Comparison of ENCODE assay signal across 1 fruit fly cellular context in the genomic region with DNA sequence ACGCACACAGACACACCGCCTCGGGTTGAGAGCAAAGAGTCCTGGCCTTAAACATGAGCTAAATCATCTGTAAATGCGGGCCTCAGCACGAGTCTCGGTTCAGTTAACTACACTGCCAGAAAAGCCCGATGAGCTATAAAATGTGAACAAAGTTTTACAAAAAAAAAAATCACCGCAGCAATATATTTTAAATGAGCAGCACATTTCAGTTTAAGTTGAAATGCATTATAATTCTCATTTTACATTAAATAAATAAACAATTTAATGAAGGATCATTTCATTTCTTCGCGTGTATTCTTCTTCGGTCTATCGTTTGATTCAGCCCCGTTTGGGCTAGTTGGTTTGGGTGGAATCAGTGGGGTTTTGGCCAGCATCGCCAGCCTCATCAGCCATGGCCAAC.
TF ChIP-seq lines count a peak whose summit lies in the region.

No protein-coding gene starts in this region.

TF ChIP-seq in whole organism, embryonic, 481 proteins besides CTCF, POLR2A, EP300 and RAD21 (continued from another document):
- TF ChIP-seq CG1832 (GFP tag; optimal IDR thresholded peaks at IDR 0.05; lab: Kevin White, UChicago) (no peak), emc (GFP tag; optimal IDR thresholded peaks at IDR 0.05; lab: Kevin White, UChicago) (no peak), nom (GFP tag; optimal IDR thresholded peaks at IDR 0.05; lab: Kevin White, UChicago) (no peak), Oli (tag; optimal IDR thresholded peaks at IDR 0.05; lab: Kevin White, UChicago) (peak; percentile 14), chif (GFP tag; optimal IDR thresholded peaks at IDR 0.05; lab: Kevin White, UChicago) (peak in 1 of 2 experiments; percentile 50), tio (GFP tag; optimal IDR thresholded peaks at IDR 0.05; lab: Kevin White, UChicago) (peak; percentile 15), org-1 (GFP tag; optimal IDR thresholded peaks at IDR 0.05; lab: Kevin White, UChicago) (no peak), Six4 (GFP tag; optimal IDR thresholded peaks at IDR 0.05; lab: Kevin White, UChicago) (no peak), Bteb2 (GFP tag; optimal IDR thresholded peaks at IDR 0.05; lab: Kevin White, UChicago) (no peak), tna (GFP tag; IDR thresholded peaks at IDR 0.05; lab: Robert Waterston, UW; ENCODE audit: partially characterized antibody) (no peak), CG7271 (tag; optimal IDR thresholded peaks at IDR 0.05; lab: Kevin White, UChicago) (no peak), sens (GFP tag; lab: Kevin White, UChicago) (peak; percentile 73), CG12219 (GFP tag; optimal IDR thresholded peaks at IDR 0.05; lab: Kevin White, UChicago) (no peak), CG11247 (GFP tag; IDR thresholded peaks at IDR 0.05; lab: Robert Waterston, UW) (no peak), CG12942 (GFP tag; optimal IDR thresholded peaks at IDR 0.05; lab: Kevin White, UChicago) (no peak), CG17829 (tag; optimal IDR thresholded peaks at IDR 0.05; lab: Kevin White, UChicago) (no peak), Rx (GFP tag; IDR thresholded peaks at IDR 0.05; lab: Robert Waterston, UW) (no peak), sc (optimal IDR thresholded peaks at IDR 0.05; lab: Kevin White, UChicago) (no peak), sc (GFP tag; optimal IDR thresholded peaks at IDR 0.05; lab: Kevin White, UChicago) (no peak), sob (GFP tag; IDR thresholded peaks at IDR 0.05; lab: Robert Waterston, UW) (no peak), chm (GFP tag; IDR thresholded peaks at IDR 0.05; lab: Robert Waterston, UW) (no peak), CG3163 (GFP tag; optimal IDR thresholded peaks at IDR 0.05; lab: Kevin White, UChicago) (no peak), jigr1 (GFP tag; IDR thresholded peaks at IDR 0.05; lab: Robert Waterston, UW) (no peak), CG13775 (GFP tag; optimal IDR thresholded peaks at IDR 0.05; lab: Kevin White, UChicago) (peak; percentile 11), nmo (GFP tag; optimal IDR thresholded peaks at IDR 0.05; lab: Kevin White, UChicago) (peak; percentile 28), Side (GFP tag; optimal IDR thresholded peaks at IDR 0.05; lab: Kevin White, UChicago) (no peak), CoRest (tag; optimal IDR thresholded peaks at IDR 0.05; lab: Kevin White, UChicago) (peak; percentile 23), CG15696 (tag; optimal IDR thresholded peaks at IDR 0.05; lab: Kevin White, UChicago) (peak; percentile 26), CG9727 (GFP tag; optimal IDR thresholded peaks at IDR 0.05; lab: Kevin White, UChicago) (peak; percentile 60), slbo (GFP tag; IDR thresholded peaks at IDR 0.05; lab: Robert Waterston, UW) (no peak), CG2678 (tag; optimal IDR thresholded peaks at IDR 0.05; lab: Kevin White, UChicago) (peak; percentile 35), CG7556 (GFP tag; optimal IDR thresholded peaks at IDR 0.05; lab: Kevin White, UChicago) (peak; percentile 44), BtbVII (GFP tag; optimal IDR thresholded peaks at IDR 0.05; lab: Kevin White, UChicago) (no peak), NK7.1 (GFP tag; optimal IDR thresholded peaks at IDR 0.05; lab: Kevin White, UChicago) (no peak), az2 (GFP tag; optimal IDR thresholded peaks at IDR 0.05; lab: Kevin White, UChicago) (peak; percentile 4), CG8089 (GFP tag; optimal IDR thresholded peaks at IDR 0.05; lab: Kevin White, UChicago) (no peak), lmd (GFP tag; IDR thresholded peaks at IDR 0.05; lab: Robert Waterston, UW) (peak; percentile 17; the same call in 1 of the 2 replicates), Drgx (GFP tag; IDR thresholded peaks at IDR 0.05; lab: Robert Waterston, UW) (no peak), zfh1 (GFP tag; IDR thresholded peaks at IDR 0.05; lab: Robert Waterston, UW) (peak; percentile 47; the same call in 1 of the 3 replicates), CG9876 (GFP tag; optimal IDR thresholded peaks at IDR 0.05; lab: Kevin White, UChicago) (no peak), CG8924 (tag; optimal IDR thresholded peaks at IDR 0.05; lab: Kevin White, UChicago) (no peak), gfzf (GFP tag; optimal IDR thresholded peaks at IDR 0.05; lab: Kevin White, UChicago) (no peak), Ssrp (tag; optimal IDR thresholded peaks at IDR 0.05; lab: Kevin White, UChicago) (peak; percentile 13), fd3F (GFP tag; optimal IDR thresholded peaks at IDR 0.05; lab: Kevin White, UChicago) (no peak), CG3065 (GFP tag; optimal IDR thresholded peaks at IDR 0.05; lab: Kevin White, UChicago) (no peak), prd (optimal IDR thresholded peaks at IDR 0.05; lab: Kevin White, UChicago) (no peak), prd (GFP tag; IDR thresholded peaks at IDR 0.05; lab: Robert Waterston, UW) (peak; percentile 59; the same call in 2 of the 3 replicates), gem (tag; optimal IDR thresholded peaks at IDR 0.05; lab: Kevin White, UChicago) (peak; percentile 63), HmgZ (tag; optimal IDR thresholded peaks at IDR 0.05; lab: Kevin White, UChicago) (no peak), mirr (GFP tag; optimal IDR thresholded peaks at IDR 0.05; lab: Kevin White, UChicago) (no peak), unc-4 (GFP tag; IDR thresholded peaks at IDR 0.05; lab: Robert Waterston, UW; ENCODE audit: partially characterized antibody) (no peak), CG34376 (GFP tag; optimal IDR thresholded peaks at IDR 0.05; lab: Kevin White, UChicago) (no peak), CG10654 (GFP tag; optimal IDR thresholded peaks at IDR 0.05; lab: Kevin White, UChicago) (no peak), CG1792 (GFP tag; optimal IDR thresholded peaks at IDR 0.05; lab: Kevin White, UChicago) (peak; percentile 1), ro (GFP tag; IDR thresholded peaks at IDR 0.05; lab: Robert Waterston, UW) (no peak), dmrt99B (tag; optimal IDR thresholded peaks at IDR 0.05; lab: Kevin White, UChicago) (peak; percentile 49), CG6791 (GFP tag; IDR thresholded peaks at IDR 0.05; lab: Robert Waterston, UW; ENCODE audit: partially characterized antibody) (no peak), ERR (GFP tag; optimal IDR thresholded peaks at IDR 0.05; lab: Kevin White, UChicago) (no peak), CG1529 (GFP tag; optimal IDR thresholded peaks at IDR 0.05; lab: Kevin White, UChicago) (no peak), CG12071 (GFP tag; optimal IDR thresholded peaks at IDR 0.05; lab: Kevin White, UChicago) (no peak), chinmo (GFP tag; IDR thresholded peaks at IDR 0.05; lab: Robert Waterston, UW; ENCODE audit: partially characterized antibody) (no peak), CG3281 (GFP tag; optimal IDR thresholded peaks at IDR 0.05; lab: Kevin White, UChicago) (no peak), al (GFP tag; IDR thresholded peaks at IDR 0.05; lab: Robert Waterston, UW) (no peak), CG8478 (optimal IDR thresholded peaks at IDR 0.05; lab: Kevin White, UChicago) (no peak), CG2202 (tag; optimal IDR thresholded peaks at IDR 0.05; lab: Kevin White, UChicago) (no peak), salm (tag; optimal IDR thresholded peaks at IDR 0.05; lab: Kevin White, UChicago) (no peak), CG17385 (GFP tag; optimal IDR thresholded peaks at IDR 0.05; lab: Kevin White, UChicago) (peak; percentile 11), lab (GFP tag; optimal IDR thresholded peaks at IDR 0.05; lab: Kevin White, UChicago) (peak; percentile 14), Pdp1 (GFP tag; optimal IDR thresholded peaks at IDR 0.05; lab: Kevin White, UChicago) (peak; percentile 5 to 26), CG5953 (GFP tag; IDR thresholded peaks at IDR 0.05; lab: Robert Waterston, UW) (no peak), CG17568 (GFP tag; optimal IDR thresholded peaks at IDR 0.05; lab: Kevin White, UChicago) (no peak), run (tag; optimal IDR thresholded peaks at IDR 0.05; lab: Kevin White, UChicago) (no peak), fd64A (GFP tag; optimal IDR thresholded peaks at IDR 0.05; lab: Kevin White, UChicago) (no peak), CG4617 (GFP tag; optimal IDR thresholded peaks at IDR 0.05; lab: Kevin White, UChicago; ENCODE audit: borderline replicate concordance) (no peak), ATbp (GFP tag; optimal IDR thresholded peaks at IDR 0.05; lab: Kevin White, UChicago) (no peak), CG9215 (GFP tag; IDR thresholded peaks at IDR 0.05; lab: Robert Waterston, UW) (no peak), lola (GFP tag; optimal IDR thresholded peaks at IDR 0.05; lab: Kevin White, UChicago) (peak in 1 of 3 experiments; percentile 23), hkb (optimal IDR thresholded peaks at IDR 0.05; lab: Kevin White, UChicago) (no peak), hkb (GFP tag; IDR thresholded peaks at IDR 0.05; lab: Robert Waterston, UW) (no peak), CG1024 (GFP tag; IDR thresholded peaks at IDR 0.05; lab: Robert Waterston, UW) (no peak), br (optimal IDR thresholded peaks at IDR 0.05; lab: Kevin White, UChicago) (no peak), nerfin-2 (GFP tag; IDR thresholded peaks at IDR 0.05; lab: Robert Waterston, UW; ENCODE audit: partially characterized antibody) (no peak), CG8388 (GFP tag; optimal IDR thresholded peaks at IDR 0.05; lab: Kevin White, UChicago) (peak; percentile 37), cad (GFP tag; optimal IDR thresholded peaks at IDR 0.05; lab: Kevin White, UChicago) (no peak), pita (GFP tag; optimal IDR thresholded peaks at IDR 0.05; lab: Kevin White, UChicago) (no peak), Hey (tag; optimal IDR thresholded peaks at IDR 0.05; lab: Kevin White, UChicago) (no peak), CG2199 (GFP tag; IDR thresholded peaks at IDR 0.05; lab: Robert Waterston, UW) (no peak), fru (optimal IDR thresholded peaks at IDR 0.05; lab: Kevin White, UChicago) (no peak), CG6854 (GFP tag; optimal IDR thresholded peaks at IDR 0.05; lab: Kevin White, UChicago) (no peak), Gug (GFP tag; IDR thresholded peaks at IDR 0.05; lab: Robert Waterston, UW) (no peak), CG7839 (tag; optimal IDR thresholded peaks at IDR 0.05; lab: Kevin White, UChicago) (peak; percentile 38), stwl (tag; optimal IDR thresholded peaks at IDR 0.05; lab: Kevin White, UChicago) (no peak), CG10147 (GFP tag; optimal IDR thresholded peaks at IDR 0.05; lab: Kevin White, UChicago) (no peak), sima (GFP tag; optimal IDR thresholded peaks at IDR 0.05; lab: Kevin White, UChicago) (no peak), kni (GFP tag; optimal IDR thresholded peaks at IDR 0.05; lab: Kevin White, UChicago) (no peak), Nf-YA (GFP tag; IDR thresholded peaks at IDR 0.05; lab: Robert Waterston, UW) (no peak), CG15011 (GFP tag; optimal IDR thresholded peaks at IDR 0.05; lab: Kevin White, UChicago) (no peak), Hsf (GFP tag; optimal IDR thresholded peaks at IDR 0.05; lab: Kevin White, UChicago) (peak; percentile 19), CrebB (tag; optimal IDR thresholded peaks at IDR 0.05; lab: Kevin White, UChicago) (no peak), bowl (GFP tag; IDR thresholded peaks at IDR 0.05; lab: Robert Waterston, UW) (no peak), en (GFP tag; optimal IDR thresholded peaks at IDR 0.05; lab: Kevin White, UChicago) (no peak), Elba2 (GFP tag; optimal IDR thresholded peaks at IDR 0.05; lab: Kevin White, UChicago) (no peak), CG3847 (GFP tag; IDR thresholded peaks at IDR 0.05; lab: Robert Waterston, UW) (no peak), CG10979 (tag; optimal IDR thresholded peaks at IDR 0.05; lab: Kevin White, UChicago) (peak; percentile 36), CG30020 (tag; optimal IDR thresholded peaks at IDR 0.05; lab: Kevin White, UChicago) (no peak), CG15269 (tag; optimal IDR thresholded peaks at IDR 0.05; lab: Kevin White, UChicago) (peak; percentile 17), CG31365 (tag; optimal IDR thresholded peaks at IDR 0.05; lab: Kevin White, UChicago) (no peak), Med (GFP tag; lab: Kevin White, UChicago) (peak; percentile 72), Dad (GFP tag; optimal IDR thresholded peaks at IDR 0.05; lab: Kevin White, UChicago) (no peak), CG12299 (tag; optimal IDR thresholded peaks at IDR 0.05; lab: Kevin White, UChicago) (no peak), Asciz (GFP tag; optimal IDR thresholded peaks at IDR 0.05; lab: Kevin White, UChicago) (no peak)
TF ChIP-seq in whole organism, embryonic: peak in this region for 73.
